Fruit fly (Drosophila melanogaster): ENCODE measurements around the gene CG1677.

The CG1677 gene

DNA sequence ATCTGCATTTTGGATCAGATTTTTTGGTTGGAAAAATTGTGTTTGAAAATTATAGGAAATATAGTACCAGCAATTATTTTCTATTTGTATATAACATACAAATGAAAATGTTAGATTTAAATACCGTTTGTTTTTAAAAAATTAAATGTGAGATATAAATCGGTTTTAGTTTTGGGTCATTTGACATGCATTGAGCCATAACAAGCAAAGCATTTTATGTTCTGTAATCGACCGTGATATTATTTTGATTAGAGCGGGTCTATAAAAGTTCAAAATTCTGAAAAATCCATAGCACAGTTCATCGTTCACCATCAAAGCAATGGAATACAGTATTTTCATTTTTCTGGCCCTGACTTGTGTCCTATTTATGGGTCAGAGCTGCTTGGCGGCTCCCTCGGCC lies 11.4 kb upstream of the CG1677 start, which contains the start of gene CG34337:
TSS of gene CG34337 (plus strand) at position 301 of the 400 bp plus-strand sequence.
- TF ChIP-seq br (GFP tag; optimal IDR thresholded peaks at IDR 0.05) (no peak), foxo (GFP tag; optimal IDR thresholded peaks at IDR 0.05) (no peak), h (GFP tag; optimal IDR thresholded peaks at IDR 0.05) (no peak), Dif (GFP tag; optimal IDR thresholded peaks at IDR 0.05; ENCODE audit: partially characterized antibody) (no peak), OdsH (GFP tag; optimal IDR thresholded peaks at IDR 0.05) (no peak), dmrt93B (GFP tag; optimal IDR thresholded peaks at IDR 0.05) (no peak), lola (GFP tag; optimal IDR thresholded peaks at IDR 0.05) (no peak), sv (GFP tag; optimal IDR thresholded peaks at IDR 0.05) (no peak)

DNA sequence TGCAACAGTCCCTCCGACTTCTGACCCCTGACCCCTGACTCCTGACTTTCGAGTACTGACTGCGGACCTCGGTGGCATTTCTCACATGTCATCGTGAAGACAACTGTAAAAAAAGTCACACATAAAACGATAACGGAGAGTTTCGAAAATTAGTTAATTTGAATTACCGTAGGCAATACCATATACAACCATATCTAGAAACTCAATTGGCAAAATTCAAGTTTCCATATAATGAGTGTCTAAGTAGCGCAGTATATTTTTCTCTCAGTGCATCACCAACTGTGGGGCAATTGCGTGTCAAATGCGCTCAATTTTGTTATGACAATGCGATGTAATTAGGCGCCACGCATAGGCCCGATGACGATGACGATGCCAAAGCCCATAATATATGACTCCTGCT lies 9.4 kb upstream of the CG1677 start:
- no peak for TF ChIP-seq Hr83 (GFP tag; optimal IDR thresholded peaks at IDR 0.05; ENCODE audit: poor library complexity, severe bottlenecking)
- TF ChIP-seq brk (GFP tag; optimal IDR thresholded peaks at IDR 0.05): no peak

dm6 chrX:7413569-7413968 lies 8.0 kb upstream of the CG1677 start, which contains the start of gene CG42705:
Gene CG42705 (plus strand): TSS chrX:7413869.
- TF ChIP-seq Vsx2 (GFP tag; optimal IDR thresholded peaks at IDR 0.05; ENCODE audit: partially characterized antibody) (no peak), Mio (GFP tag; optimal IDR thresholded peaks at IDR 0.05) (no peak), tai (GFP tag; optimal IDR thresholded peaks at IDR 0.05) (no peak), Hr83 (GFP tag; optimal IDR thresholded peaks at IDR 0.05; ENCODE audit: poor library complexity, severe bottlenecking) (no peak), Hr78 (GFP tag; optimal IDR thresholded peaks at IDR 0.05) (no peak), N (GFP tag; optimal IDR thresholded peaks at IDR 0.05) (no peak), Hnf4 (GFP tag; optimal IDR thresholded peaks at IDR 0.05) (no peak), sv (GFP tag; optimal IDR thresholded peaks at IDR 0.05) (no peak), HLH106 (tag; optimal IDR thresholded peaks at IDR 0.05) (no peak), brk (GFP tag; optimal IDR thresholded peaks at IDR 0.05) (no peak)

dm6 chrX:7412368-7412767 lies 6.8 kb upstream of the CG1677 start, which contains the start of gene CG42704:
Gene CG42704 (plus strand): TSS chrX:7412668.
- TF ChIP-seq pan (optimal IDR thresholded peaks at IDR 0.05): no peak
- TF ChIP-seq Abd-B (GFP tag; optimal IDR thresholded peaks at IDR 0.05): no peak
- TF ChIP-seq lola (GFP tag; optimal IDR thresholded peaks at IDR 0.05): no peak
- TF ChIP-seq woc (GFP tag; optimal IDR thresholded peaks at IDR 0.05): no peak
- TF ChIP-seq dmrt93B (GFP tag; optimal IDR thresholded peaks at IDR 0.05): no peak
- TF ChIP-seq Hr83 (GFP tag; optimal IDR thresholded peaks at IDR 0.05; ENCODE audit: poor library complexity, severe bottlenecking): no peak
- TF ChIP-seq Vsx2 (GFP tag; optimal IDR thresholded peaks at IDR 0.05; ENCODE audit: partially characterized antibody): no peak
- no peak for TF ChIP-seq foxo (GFP tag; optimal IDR thresholded peaks at IDR 0.05)
- no peak for TF ChIP-seq GATAd (GFP tag; optimal IDR thresholded peaks at IDR 0.05)
- TF ChIP-seq Hnf4 (GFP tag; optimal IDR thresholded peaks at IDR 0.05): no peak

DNA sequence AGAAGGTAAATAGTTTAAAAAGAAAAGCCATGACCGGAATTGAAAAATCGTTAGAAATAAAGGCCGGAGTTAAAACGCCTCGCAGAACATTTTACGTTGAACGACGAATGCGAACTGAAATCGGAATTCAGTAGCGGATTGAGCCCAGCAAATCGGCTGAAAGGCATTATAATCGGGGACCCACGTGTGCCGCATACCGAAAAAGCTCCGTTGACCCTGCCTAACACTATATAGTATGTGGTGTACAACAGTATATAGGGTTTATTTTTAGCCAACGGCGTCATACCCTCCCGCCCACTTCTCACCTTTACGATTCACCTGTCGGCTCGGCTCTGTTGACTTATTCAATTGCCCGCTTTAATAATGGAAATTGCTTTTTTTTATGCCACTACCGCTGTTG lies 6.2 kb upstream of the CG1677 start, which contains the start of gene CG42246:
TSS of gene CG42246 (minus strand) at position 101 of the 400 bp plus-strand sequence.
- TF ChIP-seq ey (GFP tag; optimal IDR thresholded peaks at IDR 0.05): no peak
- TF ChIP-seq N (GFP tag; optimal IDR thresholded peaks at IDR 0.05): no peak
- TF ChIP-seq CrebA (GFP tag; optimal IDR thresholded peaks at IDR 0.05; ENCODE audit: borderline replicate concordance): no peak
- TF ChIP-seq HLH106 (tag; optimal IDR thresholded peaks at IDR 0.05): no peak
- TF ChIP-seq dmrt93B (GFP tag; optimal IDR thresholded peaks at IDR 0.05): no peak

DNA sequence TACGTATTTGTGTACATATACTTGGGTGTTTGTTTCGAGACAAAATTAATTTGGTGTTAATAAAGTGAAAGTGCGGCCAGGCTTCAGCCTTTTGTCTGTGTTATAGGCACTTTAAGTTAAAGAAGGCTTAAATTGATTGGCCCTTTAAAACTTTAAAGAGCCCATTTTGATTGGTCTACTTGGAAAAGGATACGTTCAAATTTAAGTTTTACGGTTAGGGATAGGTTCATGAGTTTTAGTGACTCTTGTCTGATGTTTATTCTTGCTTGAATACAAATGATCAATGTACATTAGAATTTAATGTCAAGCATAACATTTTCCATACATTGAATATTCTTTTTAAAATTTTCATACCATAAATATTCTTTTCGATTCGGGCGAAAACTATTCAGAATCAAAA lies 1.3 kb upstream of the CG1677 start, which contains the start of gene CG32727:
TSS of gene CG32727 (plus strand) at position 301 of the 400 bp plus-strand sequence.
- TF ChIP-seq Jra (GFP tag; optimal IDR thresholded peaks at IDR 0.05) (no peak), dsf (GFP tag; optimal IDR thresholded peaks at IDR 0.05; ENCODE audit: borderline replicate concordance) (no peak), tai (GFP tag; optimal IDR thresholded peaks at IDR 0.05) (no peak), Hr83 (GFP tag; optimal IDR thresholded peaks at IDR 0.05; ENCODE audit: poor library complexity, severe bottlenecking) (no peak), sv (GFP tag; optimal IDR thresholded peaks at IDR 0.05) (no peak), rgr (GFP tag; optimal IDR thresholded peaks at IDR 0.05) (no peak), GATAd (GFP tag; optimal IDR thresholded peaks at IDR 0.05) (no peak), psq (GFP tag; optimal IDR thresholded peaks at IDR 0.05) (no peak), foxo (GFP tag; optimal IDR thresholded peaks at IDR 0.05) (no peak), CG9705 (GFP tag; optimal IDR thresholded peaks at IDR 0.05) (no peak), usp (GFP tag; optimal IDR thresholded peaks at IDR 0.05) (no peak), Abd-B (GFP tag; optimal IDR thresholded peaks at IDR 0.05) (no peak), Rel (GFP tag; optimal IDR thresholded peaks at IDR 0.05) (no peak), Rel (tag; optimal IDR thresholded peaks at IDR 0.05) (no peak), Dfd (GFP tag; optimal IDR thresholded peaks at IDR 0.05) (no peak), dmrt93B (GFP tag; optimal IDR thresholded peaks at IDR 0.05) (no peak), jim (GFP tag; optimal IDR thresholded peaks at IDR 0.05) (no peak)

Data from whole organism, wandering third instar larva.